Fruit fly (Drosophila melanogaster) whole organism, embryonic: ENCODE data around the gene Acbp6.

Experiments
- CG10431 ChIP-seq: fragments of 200-800 bp; sonication (Bioruptor generic); optimal IDR thresholded peaks from 3 replicates; lab custom pipeline; 2018; ENCODE audit warnings: missing biosample characterization, mild to moderate bottlenecking, missing genetic modification characterization
- CG17568 ChIP-seq: fragments of 200-800 bp; sonication (Bioruptor generic); optimal IDR thresholded peaks from 2 replicates; lab custom pipeline; 2018; ENCODE audit warnings: missing biosample characterization, mild to moderate bottlenecking, missing genetic modification characterization, moderate library complexity
- Myb ChIP-seq: fragments of 200-800 bp; sonication (Bioruptor generic); optimal IDR thresholded peaks from 2 replicates; lab custom pipeline; 2016; ENCODE audit warnings: missing biosample characterization, missing genetic modification characterization
- Opbp ChIP-seq: fragments of 200-800 bp; sonication (Bioruptor generic); IDR thresholded peaks from 3 replicates; pipeline ENCODE4 v1.3.6; 2022; ENCODE audit warnings: missing biosample characterization, missing genetic modification characterization; ENCODE audit not compliant: partially characterized antibody
- Poxn ChIP-seq: fragments of 200-800 bp; sonication (Bioruptor generic); IDR thresholded peaks from 2 replicates; pipeline ENCODE4 v1.3.6; 2022; ENCODE audit warnings: missing biosample characterization, missing genetic modification characterization
- Rx ChIP-seq: fragments of 200-800 bp; sonication (Bioruptor generic); IDR thresholded peaks from 2 replicates; pipeline ENCODE4 v1.3.6; 2022; ENCODE audit warnings: missing biosample characterization, missing genetic modification characterization
- Sox102F ChIP-seq: fragments of 200-800 bp; sonication (Bioruptor generic); optimal IDR thresholded peaks from 2 replicates; lab custom pipeline; 2018; ENCODE audit warnings: missing biosample characterization, mild to moderate bottlenecking, missing genetic modification characterization, moderate library complexity
- Spps ChIP-seq: fragments of 200-800 bp; sonication (Bioruptor generic); optimal IDR thresholded peaks from 2 replicates; lab custom pipeline; 2018; ENCODE audit warnings: missing biosample characterization, mild to moderate bottlenecking, missing genetic modification characterization
- ac ChIP-seq: fragments of 200-800 bp; sonication (Bioruptor generic); optimal IDR thresholded peaks from 3 replicates; lab custom pipeline; 2017; ENCODE audit warnings: missing biosample characterization, mild to moderate bottlenecking, missing genetic modification characterization
- jumu ChIP-seq: fragments of 200-800 bp; sonication (Bioruptor generic); optimal IDR thresholded peaks from 3 replicates; lab custom pipeline; 2016; ENCODE audit warnings: missing biosample characterization, missing genetic modification characterization

DNA sequence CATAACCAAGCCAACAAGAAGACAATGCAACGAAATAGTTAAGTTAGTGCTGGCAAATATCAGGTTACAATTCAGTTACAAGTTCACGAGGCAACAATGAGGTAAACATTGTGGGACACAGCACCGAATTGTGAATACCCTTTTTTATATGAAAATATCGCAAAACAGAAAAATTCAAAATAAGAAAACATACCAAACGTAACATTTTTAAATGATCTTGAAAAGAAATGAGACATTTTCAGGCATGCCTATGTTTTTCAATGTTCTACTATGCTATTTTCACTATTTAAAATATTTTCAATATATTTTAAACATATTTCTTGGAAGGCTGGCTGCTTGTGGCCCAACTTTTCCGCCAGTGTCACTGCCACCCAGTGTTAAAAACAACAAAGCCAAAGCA is 24.8 kb upstream of the Acbp6 start:
- TF ChIP-seq CG17568 (GFP tag; lab: Kevin White, UChicago) (no peak), Rx (GFP tag; lab: Robert Waterston, UW) (no peak), Myb (GFP tag; lab: Kevin White, UChicago) (no peak), ac (no peak), Opbp (GFP tag; lab: Robert Waterston, UW) (no peak), Sox102F (no peak), Poxn (no peak), jumu (no peak), Spps (no peak), CG10431 (no peak)
